Fruit fly (Drosophila melanogaster) whole organism, embryonic: ENCODE results near the gene witty.

Experiments used
- CG2678 ChIP-seq: fragments of 200-800 bp; sonication (Bioruptor generic); optimal IDR thresholded peaks from 3 replicates; lab custom pipeline; 2019; ENCODE audit warnings: missing biosample characterization, mild to moderate bottlenecking, missing genetic modification characterization, moderate library complexity
- CG4617 ChIP-seq: fragments of 200-800 bp; sonication (Bioruptor generic); optimal IDR thresholded peaks from 3 replicates; lab custom pipeline; 2016; ENCODE audit warnings: missing biosample characterization, missing genetic modification characterization, borderline replicate concordance
- CTCF ChIP-seq: fragments of 200-800 bp; sonication (Bioruptor generic); optimal IDR thresholded peaks from 2 replicates; lab custom pipeline; 2017; ENCODE audit warnings: missing biosample characterization, mild to moderate bottlenecking, missing genetic modification characterization, moderate library complexity

DNA sequence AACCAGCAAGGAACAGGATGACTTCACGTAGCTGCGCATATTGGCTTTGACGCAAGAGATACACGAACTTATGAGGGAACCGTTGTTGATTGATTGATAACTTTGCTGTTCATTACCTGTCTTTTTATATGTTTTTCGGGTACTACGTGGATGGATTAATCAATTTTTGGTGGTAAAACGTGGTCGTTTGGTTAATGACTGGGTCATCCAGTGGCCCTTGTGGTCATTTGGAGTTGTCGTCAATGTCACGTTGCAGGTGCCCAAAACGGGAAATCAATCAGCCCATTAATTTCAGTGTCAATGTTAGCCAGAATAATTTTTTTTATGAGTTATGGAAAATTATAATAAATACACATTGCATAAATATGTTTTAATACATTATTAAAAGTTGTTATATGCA lies 51.1 kb downstream of the witty start, which contains the start of gene CG42819:
- TF ChIP-seq CG2678 (no peak), CG4617 (GFP tag; lab: Kevin White, UChicago) (no peak), CTCF (no peak)
